Fruit fly (Drosophila melanogaster) whole organism, wandering third instar larva: ENCODE results near the gene Ca-Ma2d.

ENCODE experiments used
- CG32264 ChIP-seq: fragments of 200-800 bp; sonication (Bioruptor generic); optimal IDR thresholded peaks from 2 replicates; lab custom pipeline; 2016; ENCODE audit warnings: missing biosample characterization, missing genetic modification characterization
- CrebA ChIP-seq: fragments of 200-800 bp; sonication (Bioruptor generic); optimal IDR thresholded peaks from 2 replicates; lab custom pipeline; 2016; ENCODE audit warnings: missing biosample characterization, mild to moderate bottlenecking, missing genetic modification characterization, borderline replicate concordance
- Dfd ChIP-seq: fragments of >200 bp; optimal IDR thresholded peaks from 2 replicates; lab custom pipeline; 2017; ENCODE audit warnings: missing biosample characterization, missing genetic modification characterization
- Dif ChIP-seq: fragments of 200-275, 200-300 bp; sonication (Bioruptor generic); optimal IDR thresholded peaks from 2 replicates; lab custom pipeline; 2018; ENCODE audit warnings: missing biosample characterization, missing genetic modification characterization; ENCODE audit not compliant: partially characterized antibody
- GATAd ChIP-seq: sonication (Bioruptor generic); optimal IDR thresholded peaks from 2 replicates; lab custom pipeline; 2016; ENCODE audit warnings: missing biosample characterization, missing genetic modification characterization
- HLH106 ChIP-seq: fragments of 200-800 bp; optimal IDR thresholded peaks from 3 replicates; lab custom pipeline; 2019; ENCODE audit warnings: missing biosample characterization, mild to moderate bottlenecking, missing genetic modification characterization, moderate library complexity
- Hnf4 ChIP-seq: fragments of 200-800 bp; sonication (Bioruptor generic); optimal IDR thresholded peaks from 2 replicates; lab custom pipeline; 2016; ENCODE audit warnings: missing biosample characterization, mild to moderate bottlenecking, missing genetic modification characterization
- Hr78 ChIP-seq: fragments of >200 bp; optimal IDR thresholded peaks from 2 replicates; lab custom pipeline; 2017; ENCODE audit warnings: missing biosample characterization, missing genetic modification characterization
- Hr83 ChIP-seq: fragments of 200-300 bp; sonication (Bioruptor generic); optimal IDR thresholded peaks from 2 replicates; lab custom pipeline; 2016; ENCODE audit warnings: missing biosample characterization, mild to moderate bottlenecking, missing genetic modification characterization, moderate library complexity; ENCODE audit not compliant: poor library complexity, severe bottlenecking
- Jra ChIP-seq: sonication (Bioruptor generic); optimal IDR thresholded peaks from 2 replicates; lab custom pipeline; 2016; ENCODE audit warnings: missing biosample characterization, missing genetic modification characterization
- Mio ChIP-seq: sonication (Bioruptor generic); optimal IDR thresholded peaks from 2 replicates; lab custom pipeline; 2016; ENCODE audit warnings: missing biosample characterization, missing genetic modification characterization
- Myc ChIP-seq: fragments of >200 bp; optimal IDR thresholded peaks from 2 replicates; lab custom pipeline; 2017
- N ChIP-seq: fragments of >200 bp; optimal IDR thresholded peaks from 2 replicates; lab custom pipeline; 2018; ENCODE audit warnings: missing biosample characterization, missing external identifiers, missing genetic modification characterization
- OdsH ChIP-seq: fragments of 200-800 bp; sonication (Bioruptor generic); optimal IDR thresholded peaks from 2 replicates; lab custom pipeline; 2016; ENCODE audit warnings: missing biosample characterization, mild to moderate bottlenecking, missing genetic modification characterization
- Rel ChIP-seq, 2 experiments: fragments of 200-800 bp; sonication (Bioruptor generic) in 1 of 2; optimal IDR thresholded peaks; 2 replicates in 1 of 2; 3 replicates in 1 of 2; lab custom pipeline; 2016 to 2019; ENCODE audit warnings: mild to moderate bottlenecking in 2 of 2, missing biosample characterization in 2 of 2, missing genetic modification characterization in 2 of 2, moderate library complexity in 1 of 2
- Sp1 ChIP-seq: fragments of 200-800 bp; sonication (Bioruptor generic); optimal IDR thresholded peaks from 3 replicates; lab custom pipeline; 2019; ENCODE audit warnings: missing biosample characterization, mild to moderate bottlenecking, missing genetic modification characterization, moderate library complexity
- Vsx2 ChIP-seq: fragments of 200-300, 225-300 bp; sonication (Bioruptor generic); optimal IDR thresholded peaks from 2 replicates; lab custom pipeline; 2018; ENCODE audit warnings: missing biosample characterization, missing genetic modification characterization; ENCODE audit not compliant: partially characterized antibody
- br ChIP-seq: fragments of 200-800 bp; sonication (Bioruptor generic); optimal IDR thresholded peaks from 2 replicates; lab custom pipeline; 2016; ENCODE audit warnings: missing biosample characterization, missing genetic modification characterization
- brk ChIP-seq: fragments of 200-800 bp; sonication (Bioruptor generic); optimal IDR thresholded peaks from 2 replicates; lab custom pipeline; 2016; ENCODE audit warnings: missing biosample characterization, mild to moderate bottlenecking, missing genetic modification characterization
- dl ChIP-seq, 2 experiments: fragments of 175-275, 200-275 bp in 1 of 2; fragments of 200-275 bp in 1 of 2; sonication (Bioruptor generic); optimal IDR thresholded peaks; lab custom pipeline; 2018; ENCODE audit warnings: mild to moderate bottlenecking in 2 of 2, missing biosample characterization in 2 of 2, missing genetic modification characterization in 2 of 2, moderate library complexity in 2 of 2; ENCODE audit not compliant: partially characterized antibody in 2 of 2, insufficient read depth in 1 of 2
- dmrt93B ChIP-seq: fragments of 200-800 bp; sonication (Bioruptor generic); optimal IDR thresholded peaks from 2 replicates; lab custom pipeline; 2018; ENCODE audit warnings: missing biosample characterization, mild to moderate bottlenecking, missing genetic modification characterization
- dsf ChIP-seq: sonication (Bioruptor generic); optimal IDR thresholded peaks from 2 replicates; lab custom pipeline; 2016; ENCODE audit warnings: missing biosample characterization, missing genetic modification characterization, borderline replicate concordance
- ey ChIP-seq: fragments of 200-800 bp; sonication (Bioruptor generic); optimal IDR thresholded peaks from 2 replicates; lab custom pipeline; 2016; ENCODE audit warnings: missing biosample characterization, missing genetic modification characterization
- foxo ChIP-seq, 2 experiments: fragments of 200-800 bp; sonication (Bioruptor generic); optimal IDR thresholded peaks; 2 replicates in 1 of 2; 3 replicates in 1 of 2; lab custom pipeline; 2016 to 2017; ENCODE audit warnings: missing biosample characterization in 2 of 2, missing genetic modification characterization in 2 of 2
- fru ChIP-seq: fragments of 200-800 bp; sonication (Bioruptor generic); optimal IDR thresholded peaks from 3 replicates; lab custom pipeline; 2016; ENCODE audit warnings: missing biosample characterization, mild to moderate bottlenecking, missing genetic modification characterization
- h ChIP-seq: fragments of 200-800 bp; sonication (Bioruptor generic); optimal IDR thresholded peaks from 3 replicates; lab custom pipeline; 2016; ENCODE audit warnings: missing biosample characterization, mild to moderate bottlenecking, missing genetic modification characterization
- jim ChIP-seq: fragments of 175-275, 200-325 bp; sonication (Bioruptor generic); optimal IDR thresholded peaks from 2 replicates; lab custom pipeline; 2016; ENCODE audit warnings: missing biosample characterization, mild to moderate bottlenecking, missing genetic modification characterization
- psq ChIP-seq: fragments of 200-800 bp; sonication (Bioruptor generic); optimal IDR thresholded peaks from 3 replicates; lab custom pipeline; 2017; ENCODE audit warnings: missing biosample characterization, mild to moderate bottlenecking, missing genetic modification characterization, moderate library complexity
- rgr ChIP-seq: fragments of 200-800 bp; sonication (Bioruptor generic); optimal IDR thresholded peaks from 3 replicates; lab custom pipeline; 2016; ENCODE audit warnings: missing biosample characterization, mild to moderate bottlenecking, missing genetic modification characterization
- sage ChIP-seq: fragments of 200-800 bp; sonication (Bioruptor generic); optimal IDR thresholded peaks from 2 replicates; lab custom pipeline; 2016; ENCODE audit warnings: missing biosample characterization, mild to moderate bottlenecking, missing genetic modification characterization
- tai ChIP-seq: sonication (Bioruptor generic); optimal IDR thresholded peaks from 2 replicates; lab custom pipeline; 2016; ENCODE audit warnings: missing biosample characterization, missing genetic modification characterization

Ca-Ma2d gene

DNA sequence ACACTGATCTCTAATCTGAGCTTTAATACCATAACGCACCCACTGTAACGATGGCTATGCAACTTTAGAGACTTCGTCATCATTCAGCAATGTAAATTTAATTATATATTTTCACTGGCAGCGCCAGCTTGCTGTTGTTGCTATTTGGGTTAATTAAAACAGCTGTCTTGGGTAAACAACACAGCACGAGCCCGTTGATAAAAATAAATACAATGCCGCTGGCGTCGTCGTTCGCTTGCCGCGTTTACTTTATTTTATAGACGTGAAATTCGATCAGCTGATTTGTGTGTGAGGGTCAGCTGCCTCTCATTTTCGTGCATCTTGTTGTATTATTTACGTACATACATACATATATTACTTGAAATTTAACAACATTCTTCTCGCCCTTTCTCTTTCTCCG lies 41.5 kb downstream of the Ca-Ma2d start:
- peak; percentile 65 for TF ChIP-seq brk
- TF ChIP-seq dmrt93B (GFP tag; lab: Kevin White, UChicago) = peak; percentile 18
- peak in 1 of 2 experiments; percentile 10 for TF ChIP-seq foxo (GFP tag; optimal IDR thresholded peaks at IDR 0.05; lab: Kevin White, UChicago)
- TF ChIP-seq sage (GFP tag; lab: Kevin White, UChicago) = peak; percentile 40
- TF ChIP-seq Hnf4 (GFP tag; lab: Kevin White, UChicago) = peak; percentile 64
- no peak for TF ChIP-seq Dif (GFP tag; lab: Kevin White, UChicago)
- peak; percentile 67 for TF ChIP-seq br (GFP tag; lab: Kevin White, UChicago)
- no peak for TF ChIP-seq Mio (GFP tag; lab: Kevin White, UChicago)
- peak; percentile 31 for TF ChIP-seq ey
- peak; percentile 67 for TF ChIP-seq tai (GFP tag; lab: Kevin White, UChicago)
- no peak for TF ChIP-seq dsf (GFP tag; lab: Kevin White, UChicago)
- no peak for TF ChIP-seq N (GFP tag; lab: Kevin White, UChicago)
- peak; percentile 36 for TF ChIP-seq Jra (GFP tag; lab: Kevin White, UChicago)
- peak; percentile 42 for TF ChIP-seq CG32264 (GFP tag; lab: Kevin White, UChicago)
- peak; percentile 13 for TF ChIP-seq psq (GFP tag; lab: Kevin White, UChicago)
- peak; percentile 81 for TF ChIP-seq Hr83 (GFP tag; lab: Kevin White, UChicago)
- peak; percentile 48 for TF ChIP-seq fru
- TF ChIP-seq Hr78 (GFP tag; lab: Kevin White, UChicago) = no peak
- TF ChIP-seq rgr (GFP tag; lab: Kevin White, UChicago) = peak; percentile 67
- TF ChIP-seq dl (GFP tag; optimal IDR thresholded peaks at IDR 0.05; lab: Kevin White, UChicago; ENCODE audit: insufficient read depth in 1 of 2, partially characterized antibody in 2 of 2) = no peak
- TF ChIP-seq OdsH (GFP tag; lab: Kevin White, UChicago) = peak; percentile 57
- peak; percentile 14 for TF ChIP-seq Sp1 (GFP tag; lab: Kevin White, UChicago)
- peak; percentile 22 for TF ChIP-seq HLH106 (tag; lab: Kevin White, UChicago)
- TF ChIP-seq h (GFP tag; lab: Kevin White, UChicago) = peak; percentile 86
- peak; percentile 63 for TF ChIP-seq jim
- peak; percentile 26 for TF ChIP-seq CrebA (GFP tag; lab: Kevin White, UChicago)
- no peak for TF ChIP-seq Rel (GFP tag; optimal IDR thresholded peaks at IDR 0.05; lab: Kevin White, UChicago)
- peak; percentile 73 for TF ChIP-seq Rel (tag; optimal IDR thresholded peaks at IDR 0.05; lab: Kevin White, UChicago)

- TF ChIP-seq CG32264 (GFP tag; lab: Kevin White, UChicago) (no peak), tai (GFP tag; lab: Kevin White, UChicago) (no peak), ey (no peak), Rel (GFP tag; optimal IDR thresholded peaks at IDR 0.05; lab: Kevin White, UChicago) (no peak), Rel (tag; optimal IDR thresholded peaks at IDR 0.05; lab: Kevin White, UChicago) (peak; percentile 5), CrebA (GFP tag; lab: Kevin White, UChicago) (no peak)
Observed at dm6 chr2L:16273439-16273838, 42.2 kb downstream of the Ca-Ma2d start.

DNA sequence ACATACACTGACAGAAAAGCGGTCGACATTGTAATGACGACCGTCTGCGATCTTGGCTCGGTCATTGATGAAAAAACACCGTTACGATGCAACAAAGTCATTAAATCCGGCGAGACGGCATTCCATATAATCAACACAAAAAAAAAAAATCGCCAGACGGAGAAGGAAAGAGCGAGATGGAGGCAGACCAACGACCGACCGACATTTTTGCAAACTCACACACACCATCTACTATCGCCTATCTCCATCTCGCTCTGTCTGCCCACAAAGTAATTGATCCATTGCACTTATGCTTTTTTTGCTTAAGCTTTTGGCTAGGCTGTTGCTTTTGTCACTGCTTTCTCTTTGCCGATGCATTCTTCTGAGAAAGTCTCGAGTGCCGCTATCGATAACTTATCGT lies 42.8 kb downstream of the Ca-Ma2d start:
- TF ChIP-seq psq (GFP tag; lab: Kevin White, UChicago) = no peak
- no peak for TF ChIP-seq CG32264 (GFP tag; lab: Kevin White, UChicago)
- no peak for TF ChIP-seq GATAd (GFP tag; lab: Kevin White, UChicago)
- no peak for TF ChIP-seq Hnf4 (GFP tag; lab: Kevin White, UChicago)
- TF ChIP-seq Myc (lab: Kevin White, UChicago) = no peak
- no peak for TF ChIP-seq dsf (GFP tag; lab: Kevin White, UChicago)
- no peak for TF ChIP-seq ey
- TF ChIP-seq Vsx2 = no peak
- no peak for TF ChIP-seq Dif (GFP tag; lab: Kevin White, UChicago)
- TF ChIP-seq CrebA (GFP tag; lab: Kevin White, UChicago) = no peak
- TF ChIP-seq rgr (GFP tag; lab: Kevin White, UChicago) = no peak
- TF ChIP-seq Dfd (GFP tag; lab: Kevin White, UChicago) = no peak
- no peak for TF ChIP-seq dl (GFP tag; optimal IDR thresholded peaks at IDR 0.05; lab: Kevin White, UChicago; ENCODE audit: insufficient read depth in 1 of 2, partially characterized antibody in 2 of 2)
- no peak for TF ChIP-seq sage (GFP tag; lab: Kevin White, UChicago)
- no peak for TF ChIP-seq OdsH (GFP tag; lab: Kevin White, UChicago)
- TF ChIP-seq, all 38 proteins: peak for 0
